Fruit fly (Drosophila melanogaster) Kc167 (cell line): ENCODE measurements around the gene TotE.

ENCODE experiments used
- Myc ChIP-seq: fragments of >200 bp; optimal IDR thresholded peaks from 2 replicates; lab custom pipeline; 2017; ENCODE audit warnings: missing external identifiers
- Sin3A ChIP-seq: fragments of >200 bp; optimal IDR thresholded peaks from 2 replicates; lab custom pipeline; 2018; ENCODE audit warnings: missing external identifiers
- h ChIP-seq: fragments of >200 bp; optimal IDR thresholded peaks from 3 replicates; lab custom pipeline; 2018; ENCODE audit warnings: missing external identifiers
- insv ChIP-seq: fragments of >200 bp; optimal IDR thresholded peaks from 3 replicates; lab custom pipeline; 2018; ENCODE audit warnings: missing external identifiers
- psq ChIP-seq: fragments of >200 bp; optimal IDR thresholded peaks from 2 replicates; lab custom pipeline; 2017; ENCODE audit warnings: missing external identifiers
- ttk ChIP-seq: sonication (Bioruptor generic); optimal IDR thresholded peaks from 2 replicates; lab custom pipeline; 2017; ENCODE audit warnings: missing external identifiers

TotE gene

DNA sequence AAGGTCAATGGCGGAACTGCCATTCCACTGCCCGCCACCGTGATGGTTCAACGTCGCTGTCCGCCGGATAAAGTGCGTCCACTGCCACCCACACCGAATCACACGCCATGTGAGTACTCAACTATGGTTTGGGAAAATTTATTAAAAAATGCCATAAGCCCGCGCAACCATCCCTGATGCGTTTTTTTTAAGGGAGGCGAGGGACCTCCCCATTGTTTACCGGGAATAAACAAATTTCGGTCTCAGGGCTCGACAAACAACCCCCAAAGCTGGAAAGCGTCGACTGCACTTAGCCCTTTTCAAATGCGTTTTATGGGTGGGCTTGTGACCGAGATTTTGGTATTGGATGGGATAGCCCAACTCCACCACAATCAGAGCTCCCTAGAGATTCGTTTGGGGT lies 5.5 kb downstream of the TotE start:
- TF ChIP-seq h (lab: Kevin White, UChicago) (no peak), psq (lab: Kevin White, UChicago) (no peak), insv (lab: Kevin White, UChicago) (no peak), ttk (lab: Kevin White, UChicago) (no peak)

- TF ChIP-seq Sin3A (no peak), h (lab: Kevin White, UChicago) (no peak), ttk (lab: Kevin White, UChicago) (no peak), psq (lab: Kevin White, UChicago) (no peak), insv (lab: Kevin White, UChicago) (no peak), Myc (lab: Kevin White, UChicago) (no peak)
Observed at dm6 chr2L:19905233-19905632, 8.1 kb downstream of the TotE start.

DNA sequence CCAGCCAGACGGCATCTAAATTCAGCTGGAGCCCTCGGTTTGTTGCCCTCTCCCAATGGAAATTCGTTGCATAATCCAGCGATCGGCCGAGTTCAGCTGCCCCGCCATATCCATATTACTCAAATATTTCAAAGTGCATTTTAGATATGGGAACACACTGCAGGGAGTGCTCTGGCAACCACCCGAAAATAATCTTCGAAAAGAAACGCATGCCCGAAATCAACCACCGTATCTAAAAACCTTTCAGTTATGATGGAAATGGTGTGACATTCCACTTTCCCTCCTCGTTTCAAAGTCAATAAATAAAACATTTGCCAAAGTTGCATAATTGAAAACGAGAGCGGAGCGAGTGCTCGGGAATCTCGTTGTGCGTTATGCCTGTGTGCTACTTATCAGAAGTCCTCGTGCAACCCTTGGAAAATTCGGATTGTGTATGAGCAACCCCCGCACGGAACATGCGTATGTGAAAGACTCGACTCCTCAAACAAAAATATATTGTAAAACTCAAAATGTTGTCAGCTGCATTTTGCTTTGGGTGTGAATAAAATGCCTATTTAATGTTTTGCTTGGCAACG lies 10.5 kb downstream of the TotE start:
- TF ChIP-seq insv (lab: Kevin White, UChicago) (no peak), Sin3A (no peak), Myc (lab: Kevin White, UChicago) (no peak), ttk (lab: Kevin White, UChicago) (no peak), h (lab: Kevin White, UChicago) (no peak), psq (lab: Kevin White, UChicago) (no peak)

- TF ChIP-seq ttk (lab: Kevin White, UChicago), result no peak
Observed at dm6 chr2L:19899498-19899897, 13.8 kb downstream of the TotE start.

DNA sequence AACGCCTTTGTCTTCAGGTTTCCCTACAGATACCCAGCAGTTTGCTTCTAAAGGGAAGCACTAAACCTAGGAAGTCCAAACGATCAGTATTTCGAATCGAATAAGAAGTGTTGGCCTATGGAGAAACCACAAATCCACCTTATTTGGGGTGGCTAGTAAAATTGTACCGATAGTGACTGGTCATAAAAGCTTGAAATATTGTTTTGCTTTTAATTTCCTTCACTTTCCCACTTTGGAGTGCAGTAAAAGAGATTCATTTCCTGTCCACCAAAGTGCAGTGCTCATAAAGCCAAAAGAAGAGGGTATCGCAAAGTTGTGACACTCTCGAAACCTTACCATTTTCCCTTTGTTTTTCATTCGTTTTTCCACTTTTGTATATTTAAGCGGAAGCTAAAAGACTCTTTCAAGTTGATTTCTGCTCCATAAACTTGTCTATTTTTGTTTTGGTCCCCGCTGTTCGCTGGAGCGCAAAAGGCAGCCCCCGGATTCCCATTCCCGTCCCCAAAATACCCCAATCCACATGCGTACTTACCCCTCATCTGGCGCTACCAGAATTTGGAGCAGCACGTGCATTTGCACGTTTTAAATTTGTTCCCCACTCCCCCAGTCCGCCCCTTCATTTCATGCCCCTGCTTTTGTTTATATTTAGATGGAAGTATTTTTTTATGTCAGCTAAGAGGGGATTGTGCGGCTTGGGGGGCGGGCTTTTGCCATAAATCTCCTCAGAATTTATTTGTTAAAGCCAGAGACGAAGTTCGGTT lies 14.6 kb downstream of the TotE start:
- TF ChIP-seq h (lab: Kevin White, UChicago) (no peak), Sin3A (no peak), insv (lab: Kevin White, UChicago) (no peak), psq (lab: Kevin White, UChicago) (no peak), ttk (lab: Kevin White, UChicago) (no peak), Myc (lab: Kevin White, UChicago) (no peak)

dm6 chr2L:19897027-19897426 lies 16.3 kb downstream of the TotE start:
- TF ChIP-seq insv (lab: Kevin White, UChicago) (no peak), psq (lab: Kevin White, UChicago) (no peak), ttk (lab: Kevin White, UChicago) (no peak), Myc (lab: Kevin White, UChicago) (no peak), Sin3A (no peak), h (lab: Kevin White, UChicago) (no peak)

- TF ChIP-seq psq (lab: Kevin White, UChicago), result no peak
- no peak for TF ChIP-seq ttk (lab: Kevin White, UChicago)
- no peak for TF ChIP-seq Myc (lab: Kevin White, UChicago)
- TF ChIP-seq h (lab: Kevin White, UChicago), result no peak
- TF ChIP-seq insv (lab: Kevin White, UChicago), result no peak
- TF ChIP-seq Sin3A, result no peak
Observed at dm6 chr2L:19895526-19896185, 17.7 kb downstream of the TotE start.

- TF ChIP-seq Myc (lab: Kevin White, UChicago), result no peak
- TF ChIP-seq h (lab: Kevin White, UChicago), result no peak
- no peak for TF ChIP-seq insv (lab: Kevin White, UChicago)
- TF ChIP-seq Sin3A, result no peak
- TF ChIP-seq ttk (lab: Kevin White, UChicago), result no peak
- no peak for TF ChIP-seq psq (lab: Kevin White, UChicago)
Observed at dm6 chr2L:19894826-19895225, 18.5 kb downstream of the TotE start.

dm6 chr2L:19892450-19892849 lies 20.9 kb downstream of the TotE start, which contains the start of gene CG10481:
CG10481 (minus strand) TSS chr2L:19892550.
- TF ChIP-seq Myc (lab: Kevin White, UChicago), result no peak
- no peak for TF ChIP-seq psq (lab: Kevin White, UChicago)
- no peak for TF ChIP-seq h (lab: Kevin White, UChicago)
- TF ChIP-seq Sin3A, result no peak
- no peak for TF ChIP-seq ttk (lab: Kevin White, UChicago)
- no peak for TF ChIP-seq insv (lab: Kevin White, UChicago)

dm6 chr2L:19888347-19888746 lies 25.0 kb downstream of the TotE start:
- TF ChIP-seq Myc (lab: Kevin White, UChicago) (no peak), insv (lab: Kevin White, UChicago) (no peak), psq (lab: Kevin White, UChicago) (no peak), h (lab: Kevin White, UChicago) (no peak), ttk (lab: Kevin White, UChicago) (no peak), Sin3A (no peak)

DNA sequence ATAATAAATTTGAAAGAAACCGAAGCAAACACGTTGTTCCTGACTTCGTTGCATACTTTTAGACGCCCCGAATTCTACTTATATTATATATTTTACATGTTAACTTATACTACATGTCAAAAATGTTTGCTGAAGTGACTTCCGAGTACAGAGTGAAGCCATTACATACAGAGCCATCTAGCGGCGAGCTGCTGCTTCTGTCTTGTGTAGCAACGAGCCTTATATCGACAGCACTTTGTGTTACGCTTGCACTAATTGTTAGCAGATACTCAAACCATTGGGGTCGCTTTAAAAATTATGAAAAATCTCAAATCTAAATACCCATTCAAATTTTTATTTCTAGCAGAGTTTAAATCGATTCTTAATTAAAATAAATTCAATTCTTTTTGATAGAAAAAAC lies 25.8 kb downstream of the TotE start:
- no peak for TF ChIP-seq ttk (lab: Kevin White, UChicago)
- no peak for TF ChIP-seq h (lab: Kevin White, UChicago)
- TF ChIP-seq insv (lab: Kevin White, UChicago), result no peak
- TF ChIP-seq psq (lab: Kevin White, UChicago), result no peak
- no peak for TF ChIP-seq Myc (lab: Kevin White, UChicago)
- no peak for TF ChIP-seq Sin3A

DNA sequence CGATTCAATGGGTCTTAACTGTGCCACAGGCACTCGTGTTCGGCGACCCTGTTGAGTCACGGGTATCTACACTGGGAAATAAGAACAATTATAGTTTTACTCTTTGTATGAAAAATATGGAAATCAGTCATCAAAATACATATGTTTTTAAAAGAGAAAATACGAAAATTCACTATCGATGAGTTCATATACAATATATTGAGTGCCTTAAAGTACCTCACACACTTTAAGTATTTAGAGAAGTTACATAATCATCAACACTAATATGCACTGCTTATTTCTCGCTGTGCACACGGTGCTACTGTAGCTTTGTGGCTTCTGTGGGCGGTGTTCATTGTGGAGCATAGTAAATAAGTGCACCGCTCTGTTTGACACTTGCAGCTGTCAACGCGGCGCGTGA lies 28.9 kb downstream of the TotE start:
- TF ChIP-seq insv (lab: Kevin White, UChicago) (no peak), psq (lab: Kevin White, UChicago) (no peak), h (lab: Kevin White, UChicago) (no peak), ttk (lab: Kevin White, UChicago) (no peak), Myc (lab: Kevin White, UChicago) (no peak), Sin3A (no peak)
